Fruit fly (Drosophila melanogaster): ENCODE results near the gene cyst.

DNA sequence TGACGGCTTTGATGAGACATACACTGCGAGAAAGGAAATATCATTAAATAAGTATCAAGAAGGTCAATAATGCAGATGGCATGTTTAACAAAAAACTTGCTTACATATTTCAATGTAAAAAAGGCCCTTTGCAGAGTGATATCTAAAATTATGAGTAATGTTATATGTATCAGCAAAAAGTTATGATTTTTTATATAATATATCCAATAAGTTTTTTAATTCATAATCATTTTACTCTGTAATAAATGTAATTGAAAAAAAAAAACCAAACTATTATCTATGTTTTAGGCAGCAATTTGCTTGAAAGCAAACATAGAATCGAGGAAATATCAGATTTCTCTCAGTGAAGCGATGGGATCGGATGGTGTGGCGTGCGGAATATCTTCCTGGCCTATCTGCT lies 38.8 kb downstream of the cyst start:
- TF ChIP-seq EcR (GFP tag; optimal IDR thresholded peaks at IDR 0.05) = no peak
- no peak for TF ChIP-seq psq (optimal IDR thresholded peaks at IDR 0.05)
- TF ChIP-seq pan (optimal IDR thresholded peaks at IDR 0.05) = no peak
- no peak for TF ChIP-seq CG8478 (optimal IDR thresholded peaks at IDR 0.05)

Measured in whole organism.